Fruit fly (Drosophila melanogaster): ENCODE results near the gene CG32485.

Gene CG32485

DNA sequence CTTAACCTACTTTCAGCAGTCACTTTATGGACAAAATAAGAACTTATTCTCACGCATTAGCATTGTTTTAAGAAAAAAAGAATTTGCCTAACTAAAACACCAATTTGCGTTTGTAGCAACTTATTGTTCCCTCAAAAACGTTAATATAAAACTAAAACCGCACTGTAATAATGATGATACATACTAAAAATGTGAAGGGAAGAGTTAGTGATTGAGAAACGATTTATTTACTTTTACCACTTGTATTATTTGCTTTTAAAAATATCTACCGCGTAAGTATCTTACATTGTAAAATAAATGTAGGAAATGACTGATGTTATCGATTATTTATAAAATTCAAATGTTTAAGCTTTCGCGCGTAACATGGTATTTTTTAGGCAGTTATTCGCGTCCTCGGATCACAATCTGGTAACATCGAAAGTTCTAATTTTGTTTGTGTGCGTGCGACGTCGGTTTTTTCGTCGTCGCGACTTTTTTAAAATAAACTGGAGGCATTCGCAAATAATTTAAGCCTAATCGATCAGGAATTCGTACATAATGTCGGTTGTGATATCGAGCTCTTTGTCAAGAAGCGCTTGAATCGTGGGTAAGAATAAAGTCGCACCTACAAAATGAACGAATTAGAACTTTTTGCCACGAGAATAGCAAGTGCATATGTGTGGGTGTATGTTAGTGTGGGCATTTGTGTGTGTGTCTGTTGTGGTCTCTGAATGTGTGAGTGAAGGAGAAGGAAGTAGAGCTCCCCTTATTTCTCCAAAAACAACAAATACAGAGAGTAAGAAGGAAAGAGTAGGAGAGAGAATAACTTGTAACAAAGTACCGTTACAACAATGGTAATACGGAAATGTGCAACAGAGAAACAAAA lies 15.1 kb upstream of the CG32485 start, which contains the start of gene CG2162:
Gene CG2162 (plus strand): TSS at position 418 of the 865 bp plus-strand sequence.
- TF ChIP-seq CG8301 (tag; optimal IDR thresholded peaks at IDR 0.05) (peak; percentile 2), CG8159 (tag; optimal IDR thresholded peaks at IDR 0.05) (no peak)

DNA sequence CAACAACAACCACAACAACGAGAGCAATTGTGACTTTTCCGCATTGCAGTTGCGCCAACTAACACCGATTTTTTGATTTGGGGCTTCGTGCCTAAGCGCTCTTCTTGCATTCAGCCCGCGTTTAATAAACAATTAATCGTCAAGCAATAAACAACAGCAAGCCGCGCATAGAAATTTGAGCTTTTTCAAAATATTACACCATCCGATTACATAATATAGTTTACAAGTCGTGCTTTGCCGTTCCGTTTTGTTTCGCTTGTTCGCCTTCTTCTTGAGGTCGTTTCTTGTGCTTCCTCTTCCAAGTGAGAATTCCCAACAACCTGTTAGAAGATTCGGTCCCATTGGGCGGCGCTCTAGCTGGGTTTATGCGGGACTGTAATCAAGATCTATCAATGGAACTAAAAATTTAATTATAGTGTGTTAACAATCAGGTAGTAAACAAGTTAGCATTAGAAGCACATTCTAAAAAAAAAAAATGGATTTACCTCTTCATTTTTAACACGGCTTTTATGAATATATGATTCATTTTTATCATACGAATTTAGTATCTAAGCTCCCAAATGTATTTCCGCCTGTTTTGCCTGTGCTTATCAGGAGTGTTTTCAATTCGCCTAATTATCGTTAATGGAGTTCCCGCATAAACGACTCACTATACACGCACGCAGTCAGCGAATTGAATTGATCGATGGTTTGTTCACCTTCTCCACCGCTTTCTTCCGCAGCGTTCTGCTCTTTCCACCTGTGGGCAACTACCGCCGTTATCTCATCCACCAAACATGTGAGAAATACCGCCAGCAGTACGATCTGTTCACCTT lies 14.1 kb upstream of the CG32485 start:
- TF ChIP-seq CG15710 (tag; optimal IDR thresholded peaks at IDR 0.05): peak; percentile 76
- peak; percentile 74 for TF ChIP-seq CG8159 (tag; optimal IDR thresholded peaks at IDR 0.05)
- TF ChIP-seq CG4496 (GFP tag; IDR thresholded peaks at IDR 0.05): peak; percentile 59; the same call in 2 of the 3 replicates
- TF ChIP-seq CG10348 (GFP tag; IDR thresholded peaks at IDR 0.05): no peak
- TF ChIP-seq Snoo (tag; optimal IDR thresholded peaks at IDR 0.05): peak; percentile 77
- TF ChIP-seq gl (tag; optimal IDR thresholded peaks at IDR 0.05): peak; percentile 59
- TF ChIP-seq CG12605 (GFP tag; IDR thresholded peaks at IDR 0.05): peak; percentile 50
- TF ChIP-seq D1 (tag; optimal IDR thresholded peaks at IDR 0.05): no peak
- TF ChIP-seq CG8301 (tag; optimal IDR thresholded peaks at IDR 0.05): peak; percentile 89
- no peak for TF ChIP-seq rn (GFP tag; IDR thresholded peaks at IDR 0.05)
- TF ChIP-seq Pif1B (GFP tag; optimal IDR thresholded peaks at IDR 0.05): peak; percentile 77
- TF ChIP-seq CG14655 (GFP tag; optimal IDR thresholded peaks at IDR 0.05): peak; percentile 91
- peak; percentile 83 for TF ChIP-seq Pif1A (GFP tag; optimal IDR thresholded peaks at IDR 0.05)
- TF ChIP-seq CG32121 (GFP tag; IDR thresholded peaks at IDR 0.05): peak; percentile 64; the same call in 1 of the 2 replicates
- peak; percentile 72 for TF ChIP-seq CG17806 (tag; optimal IDR thresholded peaks at IDR 0.05)
- peak; percentile 73; the same call in 2 of the 3 replicates for TF ChIP-seq fd96Ca (GFP tag; IDR thresholded peaks at IDR 0.05)
- no peak for TF ChIP-seq EcR (GFP tag; optimal IDR thresholded peaks at IDR 0.05)
- peak; percentile 72 for TF ChIP-seq Ets98B (GFP tag; IDR thresholded peaks at IDR 0.05)
- TF ChIP-seq CG13204 (GFP tag; optimal IDR thresholded peaks at IDR 0.05): no peak
- TF ChIP-seq CG9948 (tag; optimal IDR thresholded peaks at IDR 0.05): peak; percentile 71
- peak; percentile 69 for TF ChIP-seq CG34367 (tag; optimal IDR thresholded peaks at IDR 0.05)

- TF ChIP-seq Pif1A (GFP tag; optimal IDR thresholded peaks at IDR 0.05) (no peak), EcR (GFP tag; optimal IDR thresholded peaks at IDR 0.05) (no peak), CG13204 (GFP tag; optimal IDR thresholded peaks at IDR 0.05) (peak; percentile 50), CG32121 (GFP tag; IDR thresholded peaks at IDR 0.05) (peak; percentile 23; the same call in 1 of the 2 replicates)
Measured at dm6 chr3L:3036951-3037586, 13.1 kb upstream of the CG32485 start.

- TF ChIP-seq Ets98B (GFP tag; IDR thresholded peaks at IDR 0.05) (peak; percentile 85), CG12605 (GFP tag; IDR thresholded peaks at IDR 0.05) (peak; percentile 37), Pif1B (GFP tag; optimal IDR thresholded peaks at IDR 0.05) (no peak), CG13204 (GFP tag; optimal IDR thresholded peaks at IDR 0.05) (peak; percentile 98), CG32121 (GFP tag; IDR thresholded peaks at IDR 0.05) (peak; percentile 90), CG15710 (tag; optimal IDR thresholded peaks at IDR 0.05) (no peak), fd96Ca (GFP tag; IDR thresholded peaks at IDR 0.05) (peak; percentile 90), CG34367 (tag; optimal IDR thresholded peaks at IDR 0.05) (no peak), CG4496 (GFP tag; IDR thresholded peaks at IDR 0.05) (peak; percentile 69; the same call in 2 of the 3 replicates), EcR (GFP tag; optimal IDR thresholded peaks at IDR 0.05) (peak; percentile 84)
Measured at dm6 chr3L:3037822-3038563, 12.1 kb upstream of the CG32485 start.

DNA sequence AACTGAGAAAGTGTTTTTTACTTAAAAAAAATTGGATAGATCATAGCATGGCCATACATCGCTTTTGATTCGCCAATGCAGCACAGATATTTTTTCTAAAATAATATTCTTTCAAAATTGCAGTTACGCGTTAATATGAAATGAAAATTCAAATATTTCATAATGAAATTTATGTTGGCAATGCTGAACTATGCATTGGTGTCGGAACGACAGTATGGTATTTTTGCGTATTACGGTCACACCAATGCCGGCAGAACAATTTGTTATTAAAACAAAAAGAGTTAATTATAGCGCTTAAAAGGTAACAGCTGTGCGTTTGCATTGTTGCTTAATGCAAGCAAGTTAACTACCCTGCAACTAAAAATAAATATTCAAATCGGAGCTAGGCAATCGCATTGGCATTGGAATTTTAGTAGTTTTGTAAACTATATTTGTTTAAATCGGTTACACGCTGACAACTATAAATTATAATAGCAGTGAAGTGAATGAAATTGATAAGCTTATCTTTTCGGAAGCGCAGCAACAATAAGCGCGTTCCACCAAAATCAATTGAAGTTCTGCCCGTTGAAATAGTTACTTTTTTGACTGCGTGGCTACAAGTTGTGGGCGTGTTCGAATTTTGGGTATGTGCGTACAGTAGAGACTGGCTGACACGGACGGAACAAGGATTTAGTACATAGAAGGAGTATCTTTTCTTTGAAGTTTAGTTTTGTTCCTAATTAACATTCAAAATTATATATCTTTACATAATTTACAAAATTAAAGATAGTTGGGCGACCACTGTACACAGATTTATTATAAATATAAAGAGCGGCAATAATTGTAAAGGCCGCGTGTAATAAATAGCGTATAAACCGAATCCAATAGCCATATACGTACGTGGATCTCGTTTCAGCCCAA lies 7.7 kb upstream of the CG32485 start, which contains the start of gene Prx4:
Gene Prx4 (plus strand): TSS at position 210 of the 900 bp plus-strand sequence.
- TF ChIP-seq CG14655 (GFP tag; optimal IDR thresholded peaks at IDR 0.05) (peak; percentile 66), CG9948 (tag; optimal IDR thresholded peaks at IDR 0.05) (peak; percentile 60), CG32121 (GFP tag; IDR thresholded peaks at IDR 0.05) (peak; percentile 77), CG34367 (tag; optimal IDR thresholded peaks at IDR 0.05) (peak; percentile 43), CG12605 (GFP tag; IDR thresholded peaks at IDR 0.05) (peak; percentile 25; the same call in 1 of the 2 replicates), D1 (tag; optimal IDR thresholded peaks at IDR 0.05) (no peak), gl (tag; optimal IDR thresholded peaks at IDR 0.05) (no peak), CG8159 (tag; optimal IDR thresholded peaks at IDR 0.05) (peak; percentile 53), CG10348 (GFP tag; IDR thresholded peaks at IDR 0.05) (no peak), Pif1B (GFP tag; optimal IDR thresholded peaks at IDR 0.05) (peak; percentile 73), CG17806 (tag; optimal IDR thresholded peaks at IDR 0.05) (peak; percentile 41), EcR (GFP tag; optimal IDR thresholded peaks at IDR 0.05) (no peak), Snoo (tag; optimal IDR thresholded peaks at IDR 0.05) (peak; percentile 52), CG8301 (tag; optimal IDR thresholded peaks at IDR 0.05) (peak; percentile 68), CG13204 (GFP tag; optimal IDR thresholded peaks at IDR 0.05) (no peak), Pif1A (GFP tag; optimal IDR thresholded peaks at IDR 0.05) (peak; percentile 66), CG15710 (tag; optimal IDR thresholded peaks at IDR 0.05) (peak; percentile 56), rn (GFP tag; IDR thresholded peaks at IDR 0.05) (0 out of 2 replicates have a peak, but pooled peaks have one; percentile 22), fd96Ca (GFP tag; IDR thresholded peaks at IDR 0.05) (0 out of 3 replicates have a peak, but pooled peaks have one; percentile 26), Ets98B (GFP tag; IDR thresholded peaks at IDR 0.05) (peak; percentile 75), CG4496 (GFP tag; IDR thresholded peaks at IDR 0.05) (peak; percentile 87)

Measured in whole organism, pupa.